Worm (Caenorhabditis elegans): Measurements from ENCODE around the gene kel-1.

ce11 chrII:11705787-11706186, 17.0 kb downstream of the kel-1 start, which contains the start of gene VF13D12L.3:
- TF ChIP-seq ama-1 (optimal IDR thresholded peaks at IDR 0.05) (no peak), F13C5.2 (tag; optimal IDR thresholded peaks at IDR 0.05) (no peak), hmbx-1 (tag; optimal IDR thresholded peaks at IDR 0.05) (no peak), hnd-1 (tag; optimal IDR thresholded peaks at IDR 0.05) (no peak), pes-1 (GFP tag; IDR thresholded peaks at IDR 0.05) (no peak), scrt-1 (GFP tag; IDR thresholded peaks at IDR 0.05) (no peak), tra-4 (tag; optimal IDR thresholded peaks at IDR 0.05) (no peak), ets-7 (tag; optimal IDR thresholded peaks at IDR 0.05) (no peak), tbx-37 (GFP tag; conservative IDR thresholded peaks at IDR 0.05) (no peak), ceh-13 (GFP tag; optimal IDR thresholded peaks at IDR 0.05) (no peak), B0310.2 (tag; optimal IDR thresholded peaks at IDR 0.05) (no peak)
